Fruit fly (Drosophila melanogaster) whole organism, embryonic: ENCODE measurements around the gene Prosbeta2R2.

ENCODE experiments used
- CG10321 ChIP-seq: fragments of 200-800 bp; sonication (Bioruptor generic); IDR thresholded peaks from 2 replicates; pipeline ENCODE4 v1.3.6; 2022; ENCODE audit warnings: missing biosample characterization, missing genetic modification characterization
- CG18262 ChIP-seq: fragments of 200-800 bp; optimal IDR thresholded peaks from 3 replicates; lab custom pipeline; 2019; ENCODE audit warnings: missing biosample characterization, mild to moderate bottlenecking, missing genetic modification characterization, moderate library complexity
- eve ChIP-seq, 2 experiments: fragments of >200 bp; optimal IDR thresholded peaks; 2 replicates each; lab custom pipeline; 2017; ENCODE audit warnings: missing biosample characterization in 2 of 2, missing genetic modification characterization in 2 of 2
- tll ChIP-seq, 2 experiments: fragments of 200-800 bp in 1 of 2; fragments of >200 bp in 1 of 2; sonication (Bioruptor generic) in 1 of 2; optimal IDR thresholded peaks; 2 replicates each; lab custom pipeline; 2017 to 2019; ENCODE audit warnings: missing biosample characterization in 2 of 2, missing genetic modification characterization in 2 of 2, mild to moderate bottlenecking in 1 of 2, moderate library complexity in 1 of 2

DNA sequence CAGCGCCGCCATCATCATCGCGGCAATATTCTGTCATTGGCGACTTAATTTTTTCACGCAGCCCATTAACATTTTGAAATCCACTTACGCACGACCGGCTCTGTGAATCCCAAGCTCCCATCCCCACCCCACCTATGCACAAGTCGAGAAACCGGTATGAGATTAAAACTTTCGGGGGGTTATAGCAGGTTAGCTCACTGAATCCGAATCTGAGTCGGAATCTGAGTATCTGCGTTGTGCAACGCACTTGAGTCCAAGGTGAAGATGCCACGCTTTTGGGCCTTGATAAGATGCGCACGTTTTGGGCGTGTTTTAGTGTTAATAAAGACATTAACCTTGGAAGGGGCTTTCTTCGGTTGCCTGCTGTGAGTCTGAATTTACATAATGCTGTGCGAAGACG, 27.6 kb upstream of the Prosbeta2R2 start:
- TF ChIP-seq CG18262 (tag; lab: Kevin White, UChicago) (no peak), CG10321 (GFP tag; lab: Robert Waterston, UW) (no peak), tll (GFP tag; optimal IDR thresholded peaks at IDR 0.05; lab: Kevin White, UChicago) (no peak), eve (GFP tag; optimal IDR thresholded peaks at IDR 0.05; lab: Kevin White, UChicago) (no peak)
